Worm (Caenorhabditis elegans) whole organism, L3 larva: ENCODE measurements around the gene ZK637.4.

ENCODE experiments used
- R02D3.7 ChIP-seq: fragments of 150-350 bp; optimal IDR thresholded peaks from 2 replicates; lab custom pipeline; 2014; ENCODE audit warnings: missing biosample characterization, missing genetic modification characterization
- ZK546.5 ChIP-seq: sonication (generic microtip); optimal IDR thresholded peaks from 2 replicates; lab custom pipeline; 2017; ENCODE audit warnings: missing biosample characterization, missing genetic modification characterization
- aly-2 ChIP-seq: fragments of 150-350 bp; optimal IDR thresholded peaks from 2 replicates; lab custom pipeline; 2014; ENCODE audit warnings: missing biosample characterization, missing genetic modification characterization
- ama-1 ChIP-seq: fragments of 150-350 bp; optimal IDR thresholded peaks from 2 replicates; lab custom pipeline; 2018
- ceh-16 ChIP-seq: sonication (generic microtip); optimal IDR thresholded peaks from 2 replicates; lab custom pipeline; 2017; ENCODE audit warnings: missing biosample characterization, missing genetic modification characterization
- ceh-28 ChIP-seq: fragments of 150-350 bp; optimal IDR thresholded peaks from 2 replicates; lab custom pipeline; 2014; ENCODE audit warnings: missing biosample characterization, missing genetic modification reagents, missing genetic modification characterization
- ceh-82 ChIP-seq: fragments of 150-350 bp; optimal IDR thresholded peaks from 2 replicates; lab custom pipeline; 2014; ENCODE audit warnings: missing biosample characterization, missing genetic modification characterization
- ceh-9 ChIP-seq: sonication (generic microtip); optimal IDR thresholded peaks from 2 replicates; lab custom pipeline; 2018; ENCODE audit warnings: missing biosample characterization, missing genetic modification characterization
- daf-12 ChIP-seq: fragments of 150-350 bp; optimal IDR thresholded peaks from 2 replicates; lab custom pipeline; 2014; ENCODE audit warnings: missing biosample characterization, missing genetic modification reagents, missing genetic modification characterization
- egl-27 ChIP-seq: sonication (generic microtip); optimal IDR thresholded peaks from 4 replicates; lab custom pipeline; 2017; ENCODE audit warnings: missing biosample characterization, missing genetic modification reagents, missing genetic modification characterization
- egl-5 ChIP-seq: fragments of 150-350 bp; optimal IDR thresholded peaks from 2 replicates; lab custom pipeline; 2017; ENCODE audit warnings: missing biosample characterization, missing genetic modification reagents, missing genetic modification characterization, inconsistent platforms
- elt-1 ChIP-seq: fragments of 150-350 bp; optimal IDR thresholded peaks from 2 replicates; lab custom pipeline; 2014; ENCODE audit warnings: missing biosample characterization, missing genetic modification characterization
- elt-2 ChIP-seq: sonication (generic microtip); optimal IDR thresholded peaks from 2 replicates; lab custom pipeline; 2016; ENCODE audit warnings: missing genetic modification reagents, mild to moderate bottlenecking, missing genetic modification characterization, missing compliant biosample characterization
- elt-3 ChIP-seq, 3 experiments: fragments of 150-350 bp in 1 of 3; sonication (generic microtip) in 2 of 3; optimal IDR thresholded peaks; 2 replicates in 2 of 3; 4 replicates in 1 of 3; lab custom pipeline; 2014 to 2017; ENCODE audit warnings: missing biosample characterization in 3 of 3, missing genetic modification characterization in 3 of 3
- eor-1 ChIP-seq, 2 experiments: fragments of 150-350 bp; optimal IDR thresholded peaks; 2 replicates each; lab custom pipeline; 2014 to 2018; ENCODE audit warnings: missing biosample characterization in 2 of 2, missing genetic modification characterization in 2 of 2
- fkh-10 ChIP-seq: sonication (generic microtip); optimal IDR thresholded peaks from 2 replicates; lab custom pipeline; 2017; ENCODE audit warnings: missing biosample characterization, missing genetic modification reagents, missing genetic modification characterization
- fkh-2 ChIP-seq: fragments of 150-350 bp; optimal IDR thresholded peaks from 2 replicates; lab custom pipeline; 2014; ENCODE audit warnings: missing biosample characterization, missing genetic modification reagents, missing genetic modification characterization
- fos-1 ChIP-seq: fragments of 150-350 bp; optimal IDR thresholded peaks from 2 replicates; lab custom pipeline; 2014; ENCODE audit warnings: missing biosample characterization, missing genetic modification characterization
- jun-1 ChIP-seq: fragments of 150-350 bp; optimal IDR thresholded peaks from 2 replicates; lab custom pipeline; 2014; ENCODE audit warnings: missing biosample characterization, missing genetic modification reagents, missing genetic modification characterization
- lin-15B ChIP-seq: fragments of 150-350 bp; optimal IDR thresholded peaks from 2 replicates; lab custom pipeline; 2014; ENCODE audit warnings: missing biosample characterization, missing genetic modification characterization
- lin-39 ChIP-seq: fragments of 150-350 bp; optimal IDR thresholded peaks from 2 replicates; lab custom pipeline; 2018; ENCODE audit warnings: missing biosample characterization, missing genetic modification reagents, missing genetic modification characterization
- lsy-12 ChIP-seq: sonication (generic microtip); optimal IDR thresholded peaks from 2 replicates; lab custom pipeline; 2016; ENCODE audit warnings: mild to moderate bottlenecking, missing genetic modification characterization, missing compliant biosample characterization
- mml-1 ChIP-seq: fragments of 150-350 bp; sonication (generic microtip); optimal IDR thresholded peaks from 3 replicates; lab custom pipeline; 2014; ENCODE audit warnings: missing biosample characterization, missing genetic modification characterization
- nfya-1 ChIP-seq: sonication (generic microtip); optimal IDR thresholded peaks from 2 replicates; lab custom pipeline; 2017; ENCODE audit warnings: missing genetic modification characterization, mild to moderate bottlenecking, missing compliant biosample characterization, antibody characterized with exemption, moderate library complexity; ENCODE audit not compliant: insufficient read depth
- nhr-11 ChIP-seq: fragments of 150-350 bp; optimal IDR thresholded peaks from 2 replicates; lab custom pipeline; 2014; ENCODE audit warnings: missing biosample characterization, missing genetic modification characterization
- nhr-12 ChIP-seq: fragments of 150-350 bp; optimal IDR thresholded peaks from 2 replicates; lab custom pipeline; 2014; ENCODE audit warnings: missing biosample characterization, missing genetic modification characterization
- nhr-23 ChIP-seq: fragments of 150-350 bp; optimal IDR thresholded peaks from 2 replicates; lab custom pipeline; 2014; ENCODE audit warnings: missing biosample characterization, missing genetic modification reagents, missing genetic modification characterization
- nhr-25 ChIP-seq: sonication (generic microtip); optimal IDR thresholded peaks from 2 replicates; lab custom pipeline; 2017; ENCODE audit warnings: missing biosample characterization, missing genetic modification characterization
- nhr-28 ChIP-seq: fragments of 150-350 bp; optimal IDR thresholded peaks from 2 replicates; lab custom pipeline; 2014; ENCODE audit warnings: missing biosample characterization, missing genetic modification characterization
- nhr-43 ChIP-seq: sonication (generic microtip); optimal IDR thresholded peaks from 2 replicates; lab custom pipeline; 2016; ENCODE audit warnings: mild to moderate bottlenecking, missing genetic modification characterization, missing compliant biosample characterization; ENCODE audit not compliant: poor library complexity, severe bottlenecking
- nhr-67 ChIP-seq: fragments of 150-350 bp; optimal IDR thresholded peaks from 2 replicates; lab custom pipeline; 2014; ENCODE audit warnings: missing biosample characterization, missing genetic modification characterization
- nhr-76 ChIP-seq: fragments of 150-350 bp; sonication (generic microtip); optimal IDR thresholded peaks from 5 replicates; lab custom pipeline; 2014; ENCODE audit warnings: missing biosample characterization, missing genetic modification characterization
- nhr-77 ChIP-seq: fragments of 150-350 bp; optimal IDR thresholded peaks from 2 replicates; lab custom pipeline; 2014; ENCODE audit warnings: missing biosample characterization, missing genetic modification characterization
- pha-4 ChIP-seq: fragments of 150-350 bp; optimal IDR thresholded peaks from 2 replicates; lab custom pipeline; 2014; ENCODE audit warnings: missing biosample characterization, missing genetic modification reagents, missing genetic modification characterization
- pqm-1 ChIP-seq: fragments of 150-350 bp; optimal IDR thresholded peaks from 2 replicates; lab custom pipeline; 2017; ENCODE audit warnings: missing biosample characterization, missing genetic modification characterization, inconsistent platforms
- skn-1 ChIP-seq: fragments of 150-350 bp; optimal IDR thresholded peaks from 2 replicates; lab custom pipeline; 2014; ENCODE audit warnings: missing biosample characterization, missing genetic modification characterization
- tbx-2 ChIP-seq: sonication (generic microtip); optimal IDR thresholded peaks from 2 replicates; lab custom pipeline; 2016; ENCODE audit warnings: mild to moderate bottlenecking, missing genetic modification characterization, missing compliant biosample characterization
- unc-62 ChIP-seq: fragments of 150-350 bp; sonication (generic microtip); optimal IDR thresholded peaks from 4 replicates; lab custom pipeline; 2014; ENCODE audit warnings: missing biosample characterization, missing genetic modification reagents, missing genetic modification characterization
- zag-1 ChIP-seq: fragments of 150-350 bp; optimal IDR thresholded peaks from 2 replicates; lab custom pipeline; 2014; ENCODE audit warnings: missing biosample characterization, missing genetic modification characterization
- ztf-11 ChIP-seq: fragments of 150-350 bp; optimal IDR thresholded peaks from 2 replicates; lab custom pipeline; 2014; ENCODE audit warnings: missing biosample characterization, missing genetic modification characterization
- ztf-4 ChIP-seq: fragments of 150-350 bp; optimal IDR thresholded peaks from 2 replicates; lab custom pipeline; 2014; ENCODE audit warnings: missing biosample characterization, missing genetic modification characterization

ZK637.4 gene

DNA sequence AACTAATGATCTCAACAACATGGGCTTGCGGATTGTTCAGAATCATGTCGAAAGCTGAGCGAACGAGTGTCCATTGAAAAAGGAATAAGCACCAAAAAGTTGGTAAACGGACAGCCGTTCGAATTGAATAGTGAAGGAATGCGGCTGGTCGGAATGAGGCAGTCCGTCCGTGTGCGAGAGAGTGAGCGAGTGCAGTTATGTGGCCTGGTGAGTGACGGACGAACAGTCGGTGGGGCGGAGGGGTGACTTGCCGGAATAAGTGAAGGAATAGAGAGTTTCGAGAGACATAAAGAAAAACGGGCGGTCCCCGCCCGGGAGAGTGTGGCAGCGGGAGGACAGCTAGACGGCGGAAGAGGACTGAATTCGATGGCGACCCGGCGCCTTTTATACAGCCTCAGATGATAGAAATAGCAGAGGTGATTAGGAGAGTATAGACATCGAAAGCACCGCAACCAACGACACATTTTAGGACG lies 28.2 kb upstream of the ZK637.4 start (continued):
- TF ChIP-seq nhr-43 (tag; lab: Kevin White, UChicago) = no peak
- TF ChIP-seq mml-1 (tag; lab: Kevin White, UChicago) = no peak
- TF ChIP-seq fos-1 = peak; percentile 71
- no peak for TF ChIP-seq nhr-77 (tag; lab: Kevin White, UChicago)
- TF ChIP-seq zag-1 (tag; lab: Kevin White, UChicago) = no peak
- TF ChIP-seq egl-27 (tag; lab: Kevin White, UChicago) = no peak
- TF ChIP-seq elt-1 (tag; lab: Kevin White, UChicago) = no peak
- TF ChIP-seq lin-15B (tag; lab: Kevin White, UChicago) = peak; percentile 56
- no peak for TF ChIP-seq nhr-67
- peak; percentile 67 for TF ChIP-seq pqm-1 (tag; lab: Kevin White, UChicago)

DNA sequence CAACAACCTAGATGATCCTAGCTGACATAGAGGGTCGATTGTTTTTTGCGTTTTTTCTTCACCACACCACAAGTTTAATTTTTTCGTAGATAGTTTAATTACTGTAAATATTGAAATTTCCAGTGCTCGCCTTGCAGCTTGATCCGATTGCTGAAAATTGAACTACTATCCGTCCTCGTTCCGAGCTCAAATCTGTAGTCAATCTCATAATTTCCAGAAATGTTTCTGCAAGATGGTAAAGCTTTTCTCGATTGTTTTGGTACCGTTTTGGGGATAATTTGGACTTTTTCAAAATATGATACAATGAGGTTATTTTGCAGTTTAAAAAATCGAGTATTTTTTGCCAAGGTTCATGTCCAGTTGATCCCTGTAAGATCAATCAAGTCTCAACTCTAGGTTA lies 27.5 kb upstream of the ZK637.4 start:
- no peak for TF ChIP-seq elt-1 (tag; lab: Kevin White, UChicago)
- no peak for TF ChIP-seq ama-1
- no peak for TF ChIP-seq pha-4
- TF ChIP-seq tbx-2 (tag; lab: Kevin White, UChicago) = no peak
- no peak for TF ChIP-seq pqm-1 (tag; lab: Kevin White, UChicago)
- no peak for TF ChIP-seq mml-1 (tag; lab: Kevin White, UChicago)
- no peak for TF ChIP-seq daf-12 (tag; lab: Kevin White, UChicago)
- no peak for TF ChIP-seq fos-1
- TF ChIP-seq nhr-28 = no peak
- no peak for TF ChIP-seq egl-27 (tag; lab: Kevin White, UChicago)

DNA sequence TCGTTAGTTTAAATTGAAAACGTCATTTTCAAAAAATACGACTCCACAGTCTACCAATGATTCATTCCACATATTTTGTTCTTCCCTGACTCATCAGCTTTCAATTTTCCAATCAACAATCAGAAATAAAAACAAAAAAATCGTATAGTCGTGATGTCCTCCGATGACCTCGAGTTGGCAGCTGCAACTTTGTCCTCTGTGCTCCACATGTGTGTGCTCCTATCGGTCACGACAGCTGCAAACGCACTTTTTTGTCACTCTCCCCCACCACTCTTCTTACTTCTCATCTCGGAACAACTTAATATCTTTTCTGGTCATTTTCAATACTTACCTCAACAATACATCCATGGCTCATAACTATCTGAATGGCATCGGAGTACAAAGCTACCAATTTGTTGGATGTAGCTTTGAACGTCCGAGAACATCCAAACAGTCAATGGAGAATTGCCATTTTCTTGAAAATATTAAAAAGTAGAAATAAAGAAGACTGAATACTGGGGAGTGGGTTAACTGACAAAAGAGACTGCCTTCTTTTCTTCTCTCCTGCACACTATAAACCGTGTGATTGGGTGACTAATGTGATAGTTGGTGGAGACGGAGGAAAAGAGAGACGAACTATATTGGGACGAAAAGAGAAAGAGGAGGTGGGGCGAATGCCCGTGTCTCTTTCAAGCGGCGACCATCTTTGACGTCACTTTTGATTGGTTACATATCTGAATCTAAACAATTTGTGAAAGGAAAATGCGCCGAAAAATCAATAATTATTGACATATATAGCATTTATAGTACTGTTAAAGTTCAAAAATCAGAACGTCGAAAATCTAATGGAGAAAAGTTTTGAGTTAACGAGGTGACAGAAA lies 26.4 kb upstream of the ZK637.4 start:
- TF ChIP-seq ama-1 (peak; percentile 56), ZK546.5 (tag; lab: Kevin White, UChicago) (no peak), lin-39 (tag; lab: Kevin White, UChicago) (peak; percentile 2), pqm-1 (tag; lab: Kevin White, UChicago) (peak; percentile 30), egl-5 (tag; lab: Kevin White, UChicago) (peak; percentile 7), nhr-25 (tag; lab: Kevin White, UChicago) (peak; percentile 69), nfya-1 (tag; lab: Kevin White, UChicago) (peak; percentile 40), jun-1 (tag; lab: Kevin White, UChicago) (peak; percentile 49), eor-1 (tag; optimal IDR thresholded peaks at IDR 0.05; lab: Kevin White, UChicago) (no peak), fkh-2 (tag; lab: Kevin White, UChicago) (no peak), nhr-23 (peak; percentile 20), lsy-12 (tag; lab: Kevin White, UChicago) (peak; percentile 20), pha-4 (peak; percentile 42), ceh-28 (tag; lab: Kevin White, UChicago) (peak; percentile 53), elt-2 (peak; percentile 50)

DNA sequence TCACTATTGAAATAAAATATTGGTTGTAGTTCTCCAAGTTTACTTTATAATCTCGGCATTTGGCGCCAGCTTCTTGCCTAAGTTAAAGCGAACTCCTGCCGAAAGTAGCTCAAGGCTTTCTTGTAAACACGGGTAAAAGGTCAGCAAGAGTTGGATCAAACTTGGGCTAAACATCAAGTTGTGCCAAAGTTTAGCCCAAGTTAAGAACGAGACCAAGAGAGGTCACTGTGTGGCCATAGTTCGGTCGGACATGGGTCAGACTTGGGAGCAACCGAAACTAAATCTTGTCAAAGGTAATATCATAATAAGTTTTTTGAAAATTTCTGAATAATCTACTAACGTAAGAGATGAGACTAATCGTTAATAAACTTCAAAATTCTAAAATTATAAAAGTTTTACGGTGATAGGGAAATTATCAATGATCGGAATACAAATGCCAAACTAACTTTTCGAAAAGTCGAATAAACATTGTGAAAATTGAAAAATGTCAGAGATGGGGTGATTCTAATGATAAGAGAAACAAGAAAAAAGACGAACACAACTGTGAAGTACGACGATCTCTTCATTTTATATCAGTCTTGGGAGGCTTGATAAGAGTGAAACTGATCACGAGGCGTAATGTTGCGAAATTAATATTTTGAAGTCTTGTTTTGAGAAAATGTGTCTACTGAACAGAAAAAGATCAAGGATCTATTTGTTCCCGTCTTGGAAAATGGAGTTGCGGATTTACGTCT lies 25.5 kb upstream of the ZK637.4 start:
- no peak for TF ChIP-seq ztf-4 (tag; lab: Kevin White, UChicago)
- no peak for TF ChIP-seq tbx-2 (tag; lab: Kevin White, UChicago)
- no peak for TF ChIP-seq ceh-16 (tag; lab: Kevin White, UChicago)
- TF ChIP-seq R02D3.7 = no peak
- peak; percentile 22 for TF ChIP-seq nhr-43 (tag; lab: Kevin White, UChicago)
- no peak for TF ChIP-seq lin-39 (tag; lab: Kevin White, UChicago)
- TF ChIP-seq fos-1 = no peak
- TF ChIP-seq pqm-1 (tag; lab: Kevin White, UChicago) = peak; percentile 94
- no peak for TF ChIP-seq nhr-11 (tag; lab: Kevin White, UChicago)
- TF ChIP-seq ama-1 = peak; percentile 14
- no peak for TF ChIP-seq zag-1 (tag; lab: Kevin White, UChicago)
- TF ChIP-seq egl-27 (tag; lab: Kevin White, UChicago) = no peak
- no peak for TF ChIP-seq nhr-67
- TF ChIP-seq nhr-12 (tag; lab: Kevin White, UChicago) = no peak
- peak; percentile 27 for TF ChIP-seq nfya-1 (tag; lab: Kevin White, UChicago)
- TF ChIP-seq elt-3 (tag; optimal IDR thresholded peaks at IDR 0.05; lab: Kevin White, UChicago) = peak in 1 of 3 experiments; percentile 73
- no peak for TF ChIP-seq egl-5 (tag; lab: Kevin White, UChicago)
- TF ChIP-seq ceh-9 = no peak
- TF ChIP-seq unc-62 (GFP tag; lab: Kevin White, UChicago) = no peak
- no peak for TF ChIP-seq fkh-10 (GFP tag; lab: Kevin White, UChicago)
- TF ChIP-seq aly-2 = no peak
- TF ChIP-seq fkh-2 (tag; lab: Kevin White, UChicago) = no peak
- no peak for TF ChIP-seq ztf-11 (tag; lab: Kevin White, UChicago)
- no peak for TF ChIP-seq ceh-82 (tag; lab: Kevin White, UChicago)
- no peak for TF ChIP-seq nhr-77 (tag; lab: Kevin White, UChicago)
- TF ChIP-seq mml-1 (tag; lab: Kevin White, UChicago) = no peak
- peak; percentile 63 for TF ChIP-seq pha-4
- TF ChIP-seq skn-1 (tag; lab: Kevin White, UChicago) = no peak
- TF ChIP-seq ceh-28 (tag; lab: Kevin White, UChicago) = peak; percentile 51
- TF ChIP-seq nhr-25 (tag; lab: Kevin White, UChicago) = peak; percentile 45
- no peak for TF ChIP-seq nhr-76 (tag; lab: Kevin White, UChicago)
